Fruit fly (Drosophila melanogaster): Measurements from ENCODE around the gene Ir64a.
A peak's percentile ranks its signal among the peaks of the same experiment; 100 is the strongest.

Gene Ir64a

DNA sequence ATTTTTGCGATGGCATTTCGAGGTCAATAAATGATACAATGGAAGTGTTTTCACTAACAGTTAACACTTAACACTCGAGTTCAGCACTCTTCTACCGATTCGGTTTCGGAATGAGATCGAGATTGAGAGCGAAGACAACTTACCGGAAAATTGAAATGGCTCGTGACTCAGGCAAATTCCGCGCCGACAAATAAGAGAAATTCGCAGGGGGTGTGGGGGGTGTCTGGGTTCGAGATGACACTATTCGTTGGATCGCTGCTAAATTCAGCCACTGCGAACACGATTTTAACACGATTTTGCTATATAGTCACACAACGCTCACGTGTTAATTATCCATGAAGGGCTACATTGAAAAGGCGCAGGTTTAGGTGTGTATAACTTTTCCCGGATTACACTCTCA is 28.1 kb downstream of the Ir64a start:
- no peak for TF ChIP-seq Myc (optimal IDR thresholded peaks at IDR 0.05)
- no peak for TF ChIP-seq Vsx2 (GFP tag; optimal IDR thresholded peaks at IDR 0.05; ENCODE audit: partially characterized antibody)

DNA sequence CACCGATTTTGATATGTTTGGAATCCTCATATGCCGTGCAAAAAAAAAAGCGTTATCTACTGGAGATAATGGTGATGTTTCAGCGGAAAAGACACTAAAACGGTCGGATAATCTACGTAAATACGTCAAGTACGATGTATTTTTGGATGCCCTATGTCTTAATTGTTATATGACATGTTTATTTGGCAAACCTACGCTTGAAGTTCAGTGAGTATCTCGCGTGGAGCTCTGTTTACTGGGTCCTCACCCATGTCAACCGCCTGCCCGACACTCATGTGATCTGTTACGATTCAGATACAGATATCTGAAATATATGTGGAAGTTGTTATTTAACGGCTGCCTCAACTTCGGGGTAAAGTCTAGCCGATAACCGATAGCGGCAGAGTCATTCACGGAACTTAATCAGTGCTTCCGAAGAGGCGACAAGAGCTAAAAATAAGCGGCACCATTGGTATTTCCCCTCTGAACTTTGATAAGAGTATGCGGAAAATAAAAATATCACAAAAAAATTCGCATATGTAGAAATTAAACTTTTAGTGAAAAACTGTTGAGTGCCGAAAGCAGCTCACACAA is 29.1 kb downstream of the Ir64a start:
- TF ChIP-seq CG32264 (GFP tag; optimal IDR thresholded peaks at IDR 0.05) (no peak), Hnf4 (GFP tag; optimal IDR thresholded peaks at IDR 0.05) (peak; percentile 46), Rel (GFP tag; optimal IDR thresholded peaks at IDR 0.05) (no peak), Rel (tag; optimal IDR thresholded peaks at IDR 0.05) (peak; percentile 85)

DNA sequence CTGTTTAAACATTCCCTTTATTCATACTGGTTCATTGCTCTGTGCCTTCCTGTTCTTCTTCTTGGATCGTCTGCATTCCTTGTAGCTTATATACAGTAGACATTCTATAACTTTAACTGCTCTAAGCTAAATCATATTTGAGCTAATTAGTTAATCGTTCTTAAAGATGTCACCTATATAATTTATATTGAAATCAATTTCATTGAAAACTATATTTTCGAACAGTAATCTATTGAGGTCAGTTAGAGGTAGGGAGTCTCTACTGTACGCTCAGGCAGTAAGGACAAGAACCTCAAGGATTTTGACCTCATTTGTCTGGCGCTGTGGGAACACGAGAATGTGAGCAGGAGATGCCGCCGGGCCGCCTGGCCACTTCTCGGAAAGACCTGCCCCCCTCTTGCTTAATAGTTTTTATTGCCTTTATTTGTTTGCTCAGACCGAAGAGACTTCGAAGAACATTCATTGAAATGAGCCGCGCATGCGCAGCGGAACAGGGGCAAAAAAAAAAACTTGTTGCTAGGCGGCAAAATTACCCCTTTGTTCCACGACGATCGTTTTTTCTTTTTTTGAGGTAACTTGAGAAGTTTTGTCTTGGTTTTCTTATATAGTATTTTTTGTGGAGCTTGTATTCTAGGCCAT is 29.8 kb downstream of the Ir64a start:
- peak; percentile 64 for TF ChIP-seq sage (GFP tag; optimal IDR thresholded peaks at IDR 0.05)
- TF ChIP-seq OdsH (GFP tag; optimal IDR thresholded peaks at IDR 0.05), result peak; percentile 81
- no peak for TF ChIP-seq Abd-B (GFP tag; optimal IDR thresholded peaks at IDR 0.05)
- no peak for TF ChIP-seq Dfd (GFP tag; optimal IDR thresholded peaks at IDR 0.05)
- TF ChIP-seq Sp1 (GFP tag; optimal IDR thresholded peaks at IDR 0.05), result peak; percentile 67
- no peak for TF ChIP-seq dl (GFP tag; optimal IDR thresholded peaks at IDR 0.05; ENCODE audit: insufficient read depth in 1 of 2, partially characterized antibody in 2 of 2)
- TF ChIP-seq Hr83 (GFP tag; optimal IDR thresholded peaks at IDR 0.05; ENCODE audit: poor library complexity, severe bottlenecking), result no peak
- TF ChIP-seq dmrt93B (GFP tag; optimal IDR thresholded peaks at IDR 0.05), result peak; percentile 18
- no peak for TF ChIP-seq Mio (GFP tag; optimal IDR thresholded peaks at IDR 0.05)
- peak; percentile 79 for TF ChIP-seq ey (GFP tag; optimal IDR thresholded peaks at IDR 0.05)
- TF ChIP-seq tai (GFP tag; optimal IDR thresholded peaks at IDR 0.05), result peak; percentile 41
- no peak for TF ChIP-seq lola (GFP tag; optimal IDR thresholded peaks at IDR 0.05)
- no peak for TF ChIP-seq Rel (GFP tag; optimal IDR thresholded peaks at IDR 0.05)
- TF ChIP-seq Rel (tag; optimal IDR thresholded peaks at IDR 0.05), result no peak
- TF ChIP-seq psq (GFP tag; optimal IDR thresholded peaks at IDR 0.05), result peak; percentile 71
- peak in 1 of 2 experiments; percentile 85 for TF ChIP-seq foxo (GFP tag; optimal IDR thresholded peaks at IDR 0.05)
- TF ChIP-seq rgr (GFP tag; optimal IDR thresholded peaks at IDR 0.05), result peak; percentile 74
- peak; percentile 67 for TF ChIP-seq br (GFP tag; optimal IDR thresholded peaks at IDR 0.05)
- TF ChIP-seq CG9705 (GFP tag; optimal IDR thresholded peaks at IDR 0.05), result peak; percentile 59
- peak; percentile 81 for TF ChIP-seq h (GFP tag; optimal IDR thresholded peaks at IDR 0.05)
- TF ChIP-seq HLH106 (tag; optimal IDR thresholded peaks at IDR 0.05), result peak; percentile 80
- peak; percentile 5 for TF ChIP-seq woc (GFP tag; optimal IDR thresholded peaks at IDR 0.05)
- TF ChIP-seq Dif (GFP tag; optimal IDR thresholded peaks at IDR 0.05; ENCODE audit: partially characterized antibody), result no peak
- no peak for TF ChIP-seq pan (optimal IDR thresholded peaks at IDR 0.05)
- TF ChIP-seq Jra (GFP tag; optimal IDR thresholded peaks at IDR 0.05), result peak; percentile 43
- TF ChIP-seq fru (GFP tag; optimal IDR thresholded peaks at IDR 0.05), result peak; percentile 84
- TF ChIP-seq Hnf4 (GFP tag; optimal IDR thresholded peaks at IDR 0.05), result peak; percentile 81
- TF ChIP-seq brk (GFP tag; optimal IDR thresholded peaks at IDR 0.05), result peak; percentile 68

DNA sequence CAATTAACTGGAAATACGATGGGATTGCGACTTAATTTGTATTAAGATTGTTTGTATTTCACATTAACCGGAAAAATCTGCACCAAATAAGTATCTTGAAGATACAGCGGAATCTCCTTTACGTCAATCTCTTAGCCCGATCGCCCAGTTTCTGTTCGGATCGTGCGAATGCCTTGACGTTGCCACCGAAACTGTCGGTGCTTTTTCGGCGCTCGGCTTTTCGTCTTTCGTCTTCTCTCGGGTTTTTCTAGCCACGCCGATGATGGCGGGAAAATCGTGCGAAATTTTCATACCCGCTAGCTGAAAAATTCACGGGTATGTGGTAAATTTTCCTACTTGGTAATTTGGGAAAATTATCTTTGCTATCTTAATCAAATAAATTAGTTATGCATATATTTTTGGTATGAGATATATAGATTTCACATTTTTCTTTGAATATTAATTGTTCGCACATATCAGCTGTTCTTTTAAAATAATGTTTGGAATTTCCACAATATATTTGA is 31.2 kb downstream of the Ir64a start:
- TF ChIP-seq OdsH (GFP tag; optimal IDR thresholded peaks at IDR 0.05) (no peak), HLH106 (tag; optimal IDR thresholded peaks at IDR 0.05) (no peak), GATAd (GFP tag; optimal IDR thresholded peaks at IDR 0.05) (no peak), dmrt93B (GFP tag; optimal IDR thresholded peaks at IDR 0.05) (no peak), Rel (GFP tag; optimal IDR thresholded peaks at IDR 0.05) (no peak), Rel (tag; optimal IDR thresholded peaks at IDR 0.05) (peak; percentile 56)

DNA sequence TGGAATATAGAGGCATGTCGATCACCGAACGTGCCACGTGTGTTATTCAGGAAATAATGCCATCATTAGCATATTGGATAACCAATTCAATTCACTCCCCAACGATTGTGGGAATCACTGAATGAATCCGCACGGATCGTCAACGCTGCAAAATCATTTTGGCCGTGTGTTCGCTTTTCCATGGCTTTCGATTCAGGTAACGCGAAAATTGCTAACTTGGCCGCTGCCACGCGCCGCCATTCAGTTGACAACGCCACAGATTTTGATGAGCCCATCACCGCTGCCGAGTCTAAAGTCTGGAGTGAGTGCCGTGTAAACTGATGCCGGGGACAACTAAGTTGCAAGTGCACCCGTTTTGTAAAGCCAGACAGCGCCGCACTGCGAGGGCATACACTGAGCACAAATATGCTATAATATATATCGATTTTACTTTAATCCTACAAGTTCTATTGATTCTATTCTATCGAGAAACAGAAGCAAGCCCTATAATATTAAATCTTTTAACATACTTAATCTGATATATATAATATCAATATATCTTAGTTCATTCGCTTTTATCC is 32.8 kb downstream of the Ir64a start:
- no peak for TF ChIP-seq Mio (GFP tag; optimal IDR thresholded peaks at IDR 0.05)
- no peak for TF ChIP-seq tai (GFP tag; optimal IDR thresholded peaks at IDR 0.05)
- TF ChIP-seq Vsx2 (GFP tag; optimal IDR thresholded peaks at IDR 0.05; ENCODE audit: partially characterized antibody), result no peak
- TF ChIP-seq OdsH (GFP tag; optimal IDR thresholded peaks at IDR 0.05), result no peak
- no peak for TF ChIP-seq jim (GFP tag; optimal IDR thresholded peaks at IDR 0.05)
- TF ChIP-seq ey (GFP tag; optimal IDR thresholded peaks at IDR 0.05), result no peak
- no peak for TF ChIP-seq sv (GFP tag; optimal IDR thresholded peaks at IDR 0.05)
- no peak for TF ChIP-seq fru (GFP tag; optimal IDR thresholded peaks at IDR 0.05)
- no peak for TF ChIP-seq N (GFP tag; optimal IDR thresholded peaks at IDR 0.05)
- no peak for TF ChIP-seq lola (GFP tag; optimal IDR thresholded peaks at IDR 0.05)
- TF ChIP-seq CG9705 (GFP tag; optimal IDR thresholded peaks at IDR 0.05), result no peak
- no peak for TF ChIP-seq Abd-B (GFP tag; optimal IDR thresholded peaks at IDR 0.05)
- no peak for TF ChIP-seq foxo (GFP tag; optimal IDR thresholded peaks at IDR 0.05)
- no peak for TF ChIP-seq dmrt93B (GFP tag; optimal IDR thresholded peaks at IDR 0.05)
- no peak for TF ChIP-seq Jra (GFP tag; optimal IDR thresholded peaks at IDR 0.05)
- no peak for TF ChIP-seq dl (GFP tag; optimal IDR thresholded peaks at IDR 0.05; ENCODE audit: insufficient read depth in 1 of 2, partially characterized antibody in 2 of 2)
- no peak for TF ChIP-seq pan (optimal IDR thresholded peaks at IDR 0.05)
- TF ChIP-seq dsf (GFP tag; optimal IDR thresholded peaks at IDR 0.05; ENCODE audit: borderline replicate concordance), result no peak

Data from whole organism, wandering third instar larva.